Fruit fly (Drosophila melanogaster) whole organism, embryonic: ENCODE results near the gene MICAL-like.

Source experiments
- CG11093 ChIP-seq: fragments of 200-800 bp; sonication (Bioruptor generic); IDR thresholded peaks from 3 replicates; pipeline ENCODE4 v1.3.6; 2022; ENCODE audit warnings: missing biosample characterization, missing genetic modification characterization
- CG11398 ChIP-seq: fragments of 200-800 bp; sonication (Bioruptor generic); optimal IDR thresholded peaks from 2 replicates; lab custom pipeline; 2016; ENCODE audit warnings: missing biosample characterization, missing genetic modification characterization
- CG13296 ChIP-seq: fragments of 200-800 bp; sonication (Bioruptor generic); optimal IDR thresholded peaks from 3 replicates; lab custom pipeline; 2018; ENCODE audit warnings: missing biosample characterization, mild to moderate bottlenecking, missing genetic modification characterization
- CG15696 ChIP-seq: fragments of 200-800 bp; sonication (Bioruptor generic); optimal IDR thresholded peaks from 2 replicates; lab custom pipeline; 2019; ENCODE audit warnings: missing biosample characterization, mild to moderate bottlenecking, missing genetic modification characterization, moderate library complexity
- CG17359 ChIP-seq: fragments of 200-800 bp; sonication (Bioruptor generic); optimal IDR thresholded peaks from 3 replicates; lab custom pipeline; 2018; ENCODE audit warnings: missing biosample characterization, mild to moderate bottlenecking, missing genetic modification characterization, moderate library complexity
- CG18599 ChIP-seq: fragments of 200-800 bp; sonication (Bioruptor generic); optimal IDR thresholded peaks from 3 replicates; lab custom pipeline; 2017; ENCODE audit warnings: missing biosample characterization, missing genetic modification characterization, mild to moderate bottlenecking, moderate library complexity, missing genetic modification reagents
- CG30020 ChIP-seq: fragments of 200-800 bp; optimal IDR thresholded peaks from 2 replicates; lab custom pipeline; 2019; ENCODE audit warnings: missing biosample characterization, mild to moderate bottlenecking, missing genetic modification characterization, moderate library complexity
- CG31388 ChIP-seq: fragments of 200-800 bp; sonication (Bioruptor generic); optimal IDR thresholded peaks from 2 replicates; lab custom pipeline; 2016; ENCODE audit warnings: missing biosample characterization, missing genetic modification characterization
- CG3847 ChIP-seq: fragments of 200-800 bp; sonication (Bioruptor generic); IDR thresholded peaks from 2 replicates; pipeline ENCODE4 v1.3.6; 2022; ENCODE audit warnings: missing biosample characterization, missing genetic modification characterization
- CG4404 ChIP-seq: fragments of 200-800 bp; sonication (Bioruptor generic); IDR thresholded peaks from 2 replicates; pipeline ENCODE4 v1.3.6; 2022; ENCODE audit warnings: missing biosample characterization, missing genetic modification characterization
- CG7786 ChIP-seq: fragments of 200-800 bp; sonication (Bioruptor generic); optimal IDR thresholded peaks from 2 replicates; lab custom pipeline; 2016; ENCODE audit warnings: missing biosample characterization, missing genetic modification characterization
- CG7928 ChIP-seq: fragments of 200-800 bp; sonication (Bioruptor generic); optimal IDR thresholded peaks from 2 replicates; lab custom pipeline; 2017; ENCODE audit warnings: missing biosample characterization, mild to moderate bottlenecking, missing genetic modification characterization
- CG8089 ChIP-seq: fragments of 200-800 bp; sonication (Bioruptor generic); optimal IDR thresholded peaks from 3 replicates; lab custom pipeline; 2016; ENCODE audit warnings: missing biosample characterization, missing genetic modification characterization
- CG9215 ChIP-seq: fragments of 200-800 bp; sonication (Bioruptor generic); IDR thresholded peaks from 2 replicates; pipeline ENCODE4 v1.3.6; 2022; ENCODE audit warnings: missing biosample characterization, missing genetic modification characterization
- D19B ChIP-seq: fragments of 200-800 bp; sonication (Bioruptor generic); optimal IDR thresholded peaks from 2 replicates; lab custom pipeline; 2017; ENCODE audit warnings: missing biosample characterization, mild to moderate bottlenecking, missing genetic modification characterization
- Dek ChIP-seq: fragments of 200-800 bp; sonication (Bioruptor generic); optimal IDR thresholded peaks from 3 replicates; lab custom pipeline; 2019; ENCODE audit warnings: missing biosample characterization, mild to moderate bottlenecking, missing genetic modification characterization, moderate library complexity
- Doc3 ChIP-seq: fragments of 200-800 bp; sonication (Bioruptor generic); IDR thresholded peaks from 3 replicates; pipeline ENCODE4 v1.3.6; 2022; ENCODE audit warnings: missing biosample characterization, missing genetic modification characterization; ENCODE audit not compliant: partially characterized antibody
- Fer2 ChIP-seq: fragments of 200-800 bp; sonication (Bioruptor generic); optimal IDR thresholded peaks from 2 replicates; lab custom pipeline; 2018; ENCODE audit warnings: missing biosample characterization, mild to moderate bottlenecking, missing genetic modification characterization, moderate library complexity
- Med ChIP-seq: fragments of 200-800 bp; sonication (Bioruptor generic); peaks from one replicate; lab custom pipeline; 2016; ENCODE audit warnings: missing biosample characterization, missing genetic modification characterization, mild to moderate bottlenecking, inconsistent platforms, moderate library complexity
- Mrtf ChIP-seq: fragments of 200-800 bp; sonication (Bioruptor generic); IDR thresholded peaks from 3 replicates; pipeline ENCODE4 v1.3.6; 2022; ENCODE audit warnings: missing biosample characterization, missing genetic modification characterization
- Opbp ChIP-seq: fragments of 200-800 bp; sonication (Bioruptor generic); IDR thresholded peaks from 3 replicates; pipeline ENCODE4 v1.3.6; 2022; ENCODE audit warnings: missing biosample characterization, missing genetic modification characterization; ENCODE audit not compliant: partially characterized antibody
- Scr ChIP-seq: fragments of 200-800 bp; sonication (Bioruptor generic); IDR thresholded peaks from 2 replicates; pipeline ENCODE4 v1.3.6; 2022; ENCODE audit warnings: missing biosample characterization, missing genetic modification characterization; ENCODE audit not compliant: partially characterized antibody
- Spps ChIP-seq: fragments of 200-800 bp; sonication (Bioruptor generic); optimal IDR thresholded peaks from 2 replicates; lab custom pipeline; 2018; ENCODE audit warnings: missing biosample characterization, mild to moderate bottlenecking, missing genetic modification characterization
- Xbp1 ChIP-seq: fragments of 200-800 bp; sonication (Bioruptor generic); optimal IDR thresholded peaks from 3 replicates; lab custom pipeline; 2016; ENCODE audit warnings: missing biosample characterization, mild to moderate bottlenecking, missing genetic modification characterization
- ap ChIP-seq: fragments of 200-800 bp; sonication (Bioruptor generic); IDR thresholded peaks from 2 replicates; pipeline ENCODE4 v1.3.6; 2022; ENCODE audit warnings: missing biosample characterization, missing genetic modification characterization
- cad ChIP-seq: fragments of >200 bp; optimal IDR thresholded peaks from 2 replicates; lab custom pipeline; 2017; ENCODE audit warnings: missing biosample characterization, missing genetic modification characterization
- corto ChIP-seq: fragments of 200-800 bp; sonication (Bioruptor generic); optimal IDR thresholded peaks from 2 replicates; lab custom pipeline; 2016; ENCODE audit warnings: missing biosample characterization, mild to moderate bottlenecking, missing genetic modification characterization, moderate library complexity
- dimm ChIP-seq: fragments of 200-800 bp; sonication (Bioruptor generic); IDR thresholded peaks from 2 replicates; pipeline ENCODE4 v1.3.6; 2022; ENCODE audit warnings: missing biosample characterization, missing genetic modification characterization
- disco-r ChIP-seq: fragments of 200-800 bp; sonication (Bioruptor generic); optimal IDR thresholded peaks from 2 replicates; lab custom pipeline; 2016; ENCODE audit warnings: missing biosample characterization, missing genetic modification characterization
- emc ChIP-seq: fragments of 200-800 bp; sonication (Bioruptor generic); optimal IDR thresholded peaks from 2 replicates; lab custom pipeline; 2016; ENCODE audit warnings: missing biosample characterization, missing genetic modification characterization
- eve ChIP-seq, 2 experiments: fragments of >200 bp; optimal IDR thresholded peaks; 2 replicates each; lab custom pipeline; 2017; ENCODE audit warnings: missing biosample characterization in 2 of 2, missing genetic modification characterization in 2 of 2
- gce ChIP-seq: fragments of 200-800 bp; sonication (Bioruptor generic); IDR thresholded peaks from 3 replicates; pipeline ENCODE4 v1.3.6; 2022; ENCODE audit warnings: missing biosample characterization, missing genetic modification characterization
- gcm ChIP-seq: fragments of 200-800 bp; sonication (Bioruptor generic); optimal IDR thresholded peaks from 2 replicates; lab custom pipeline; 2019; ENCODE audit warnings: missing biosample characterization, mild to moderate bottlenecking, missing genetic modification characterization, moderate library complexity
- insv ChIP-seq, 2 experiments: fragments of 200-800 bp; sonication (Bioruptor generic); optimal IDR thresholded peaks; 3 replicates each; lab custom pipeline; 2016 to 2018; ENCODE audit warnings: missing biosample characterization in 2 of 2, missing genetic modification characterization in 2 of 2
- jigr1 ChIP-seq: fragments of 200-800 bp; sonication (Bioruptor generic); IDR thresholded peaks from 3 replicates; pipeline ENCODE4 v1.3.6; 2022; ENCODE audit warnings: missing biosample characterization, missing genetic modification characterization
- jing ChIP-seq: fragments of 200-800 bp; sonication (Bioruptor generic); optimal IDR thresholded peaks from 2 replicates; lab custom pipeline; 2018; ENCODE audit warnings: missing biosample characterization, mild to moderate bottlenecking, missing genetic modification characterization
- jumu ChIP-seq: fragments of 200-800 bp; sonication (Bioruptor generic); optimal IDR thresholded peaks from 3 replicates; lab custom pipeline; 2016; ENCODE audit warnings: missing biosample characterization, missing genetic modification characterization
- lab ChIP-seq: fragments of 200-800 bp; sonication (Bioruptor generic); optimal IDR thresholded peaks from 3 replicates; lab custom pipeline; 2017; ENCODE audit warnings: missing biosample characterization, missing genetic modification characterization, mild to moderate bottlenecking, moderate library complexity, missing genetic modification reagents
- maf-S ChIP-seq: fragments of 200-800 bp; sonication (Bioruptor generic); optimal IDR thresholded peaks from 2 replicates; lab custom pipeline; 2016; ENCODE audit warnings: missing biosample characterization, missing genetic modification characterization
- pan ChIP-seq, 4 experiments: fragments of >200 bp in 3 of 4; fragments of 200-800 bp in 1 of 4; sonication (Bioruptor generic) in 1 of 4; optimal IDR thresholded peaks in 3 of 4; IDR thresholded peaks in 1 of 4; 2 replicates each; pipeline versions ENCODE4 v1.3.6 to Lab custom; 2017 to 2022; ENCODE audit warnings: missing biosample characterization in 2 of 4, missing genetic modification characterization in 2 of 4, mixed read lengths in 1 of 4
- pho ChIP-seq: fragments of 200-800 bp; sonication (Bioruptor generic); optimal IDR thresholded peaks from 2 replicates; lab custom pipeline; 2016; ENCODE audit warnings: missing biosample characterization, missing genetic modification characterization
- pita ChIP-seq: fragments of 200-800 bp; sonication (Bioruptor generic); optimal IDR thresholded peaks from 2 replicates; lab custom pipeline; 2017; ENCODE audit warnings: missing biosample characterization, mild to moderate bottlenecking, missing genetic modification characterization
- pzg ChIP-seq: fragments of 200-800 bp; sonication (Bioruptor generic); optimal IDR thresholded peaks from 3 replicates; lab custom pipeline; 2018; ENCODE audit warnings: missing biosample characterization, mild to moderate bottlenecking, missing genetic modification characterization, moderate library complexity
- tap ChIP-seq: fragments of 200-800 bp; optimal IDR thresholded peaks from 3 replicates; lab custom pipeline; 2019; ENCODE audit warnings: missing biosample characterization, mild to moderate bottlenecking, missing genetic modification characterization, moderate library complexity
- tna ChIP-seq: fragments of 200-800 bp; sonication (Bioruptor generic); IDR thresholded peaks from 2 replicates; pipeline ENCODE4 v1.3.6; 2022; ENCODE audit warnings: missing biosample characterization, missing genetic modification characterization; ENCODE audit not compliant: partially characterized antibody
- ttk ChIP-seq: fragments of 200-800 bp; sonication (Bioruptor generic); IDR thresholded peaks from 2 replicates; pipeline ENCODE4 v2.1.2; 2022; ENCODE audit warnings: missing biosample characterization, missing genetic modification characterization
- unc-4 ChIP-seq: fragments of 200-800 bp; sonication (Bioruptor generic); IDR thresholded peaks from 2 replicates; pipeline ENCODE4 v1.3.6; 2022; ENCODE audit warnings: missing biosample characterization, missing genetic modification characterization; ENCODE audit not compliant: partially characterized antibody
- unpg ChIP-seq: fragments of 200-800 bp; sonication (Bioruptor generic); optimal IDR thresholded peaks from 3 replicates; lab custom pipeline; 2018; ENCODE audit warnings: missing biosample characterization, mild to moderate bottlenecking, missing genetic modification characterization, moderate library complexity

The MICAL-like gene

DNA sequence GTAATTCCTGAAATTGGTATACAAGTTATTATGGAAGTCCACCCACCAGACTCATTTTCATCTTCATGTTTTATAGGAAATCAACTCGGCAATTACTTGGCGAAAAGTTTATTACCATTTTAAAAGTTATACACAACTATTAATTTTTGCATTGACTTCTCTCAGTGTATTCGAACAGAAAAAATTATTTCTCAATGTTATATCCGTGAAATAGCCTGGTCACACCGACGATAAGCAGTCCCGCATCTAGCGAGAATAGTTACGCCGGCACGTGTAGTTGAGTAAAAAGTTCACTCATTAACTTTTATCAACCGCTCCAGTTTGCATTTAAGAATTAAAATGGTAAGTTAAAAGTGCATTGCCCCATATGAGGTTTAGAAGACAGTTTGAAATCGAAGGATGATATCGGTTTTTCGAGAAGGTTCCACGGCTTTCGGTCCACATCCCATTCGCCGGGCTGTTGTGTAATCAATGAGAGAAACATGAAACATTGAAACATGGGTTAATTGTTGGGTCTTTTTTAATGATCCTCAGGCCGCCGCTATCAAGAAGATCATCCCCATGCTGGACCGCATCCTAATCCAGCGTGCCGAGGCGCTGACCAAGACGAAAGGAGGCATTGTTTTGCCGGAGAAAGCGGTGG is 812 bp upstream of the MICAL-like start, which contains the start of gene CG11267 (continued):
- TF ChIP-seq pho (GFP tag; lab: Kevin White, UChicago) (peak; percentile 59), CG7928 (GFP tag; lab: Kevin White, UChicago) (peak; percentile 58), insv (GFP tag; optimal IDR thresholded peaks at IDR 0.05; lab: Kevin White, UChicago) (no peak), CG4404 (GFP tag; lab: Robert Waterston, UW) (peak; percentile 70), lab (GFP tag; lab: Kevin White, UChicago) (peak; percentile 93), gce (GFP tag; lab: Robert Waterston, UW) (peak; percentile 83; the same call in 2 of the 3 replicates), Med (GFP tag; lab: Kevin White, UChicago) (peak; percentile 98), CG3847 (GFP tag; lab: Robert Waterston, UW) (peak; percentile 78), Spps (tag; lab: Kevin White, UChicago) (peak; percentile 63), Fer2 (tag; lab: Kevin White, UChicago) (peak; percentile 88), D19B (peak; percentile 76), CG17359 (tag; lab: Kevin White, UChicago) (peak; percentile 90), eve (GFP tag; optimal IDR thresholded peaks at IDR 0.05; lab: Kevin White, UChicago) (peak in 1 of 2 experiments; percentile 88), unpg (GFP tag; lab: Kevin White, UChicago) (peak; percentile 84), Doc3 (GFP tag; lab: Robert Waterston, UW) (0 out of 3 replicates have a peak, but pooled peaks have one; percentile 21), Opbp (GFP tag; lab: Robert Waterston, UW) (0 out of 3 replicates have a peak, but pooled peaks have one; percentile 35), CG18599 (peak; percentile 92), tap (peak; percentile 88), corto (GFP tag; lab: Kevin White, UChicago) (peak; percentile 35), pzg (GFP tag; lab: Kevin White, UChicago) (peak; percentile 51), CG30020 (tag; lab: Kevin White, UChicago) (peak; percentile 71), emc (GFP tag; lab: Kevin White, UChicago) (peak; percentile 64), jing (GFP tag; lab: Kevin White, UChicago) (peak; percentile 32), CG31388 (GFP tag; lab: Kevin White, UChicago) (peak; percentile 81), Mrtf (GFP tag; lab: Robert Waterston, UW) (peak; percentile 82), CG8089 (GFP tag; lab: Kevin White, UChicago) (peak; percentile 65), CG7786 (GFP tag; lab: Kevin White, UChicago) (peak; percentile 73), jumu (GFP tag; lab: Kevin White, UChicago) (peak; percentile 79), Scr (no peak), tna (GFP tag; lab: Robert Waterston, UW) (0 out of 2 replicates have a peak, but pooled peaks have one; percentile 18), unc-4 (no peak), CG15696 (tag; lab: Kevin White, UChicago) (peak; percentile 81), jigr1 (GFP tag; lab: Robert Waterston, UW) (peak; percentile 5; the same call in 1 of the 3 replicates), Dek (tag; lab: Kevin White, UChicago) (peak; percentile 85), pita (GFP tag; lab: Kevin White, UChicago) (no peak), maf-S (GFP tag; lab: Kevin White, UChicago) (peak; percentile 82), dimm (no peak; the same call in none of the 2 replicates), Xbp1 (peak; percentile 84), CG11398 (GFP tag; lab: Kevin White, UChicago) (peak; percentile 47), CG9215 (GFP tag; lab: Robert Waterston, UW) (peak; percentile 72), pan (optimal IDR thresholded peaks at IDR 0.05; lab: Kevin White, UChicago) (no peak), pan (GFP tag; optimal IDR thresholded peaks at IDR 0.05 in 1 of 2, IDR thresholded peaks at IDR 0.05 in 1 of 2) (peak in 1 of 2 experiments; percentile 93), disco-r (GFP tag; lab: Kevin White, UChicago) (peak; percentile 27), ttk (peak; percentile 74), ap (peak; percentile 91), CG13296 (peak; percentile 91), gcm (peak; percentile 73), CG11093 (peak; percentile 65; the same call in 1 of the 3 replicates), cad (GFP tag; lab: Kevin White, UChicago) (no peak)
